Worm (Caenorhabditis elegans) whole organism, early embryonic: ENCODE data around the gene dhs-26.

Experiments used
- B0310.2 ChIP-seq: sonication (generic microtip); optimal IDR thresholded peaks from 2 replicates; lab custom pipeline; 2016; ENCODE audit warnings: mild to moderate bottlenecking, missing genetic modification characterization, missing compliant biosample characterization
- F13C5.2 ChIP-seq: sonication (generic microtip); optimal IDR thresholded peaks from 2 replicates; lab custom pipeline; 2017; ENCODE audit warnings: mild to moderate bottlenecking, missing genetic modification characterization, inconsistent platforms, missing compliant biosample characterization
- ama-1 ChIP-seq: fragments of 150-350 bp; optimal IDR thresholded peaks from 2 replicates; lab custom pipeline; 2014
- flt-1 ChIP-seq: fragments of 200-800 bp; sonication (Bioruptor generic); IDR thresholded peaks from 2 replicates; pipeline ENCODE4 v1.3.6; 2022; ENCODE audit warnings: missing genetic modification characterization, missing compliant biosample characterization
- pes-1 ChIP-seq: fragments of 200-800 bp; sonication (Bioruptor generic); IDR thresholded peaks from 2 replicates; pipeline ENCODE4 v1.3.6; 2022; ENCODE audit warnings: missing genetic modification reagents, missing genetic modification characterization, missing compliant biosample characterization
- sea-1 ChIP-seq: fragments of 200-800 bp; sonication (Bioruptor generic); conservative IDR thresholded peaks from 2 replicates; pipeline ENCODE4 v1.3.6; 2022; ENCODE audit warnings: missing genetic modification characterization, missing compliant biosample characterization
- tbx-11 ChIP-seq: fragments of 200-800 bp; sonication (Bioruptor generic); IDR thresholded peaks from 2 replicates; pipeline ENCODE4 v1.3.6; 2022; ENCODE audit warnings: missing genetic modification characterization, missing compliant biosample characterization

- TF ChIP-seq F13C5.2 (tag; lab: Kevin White, UChicago) (no peak), flt-1 (GFP tag; lab: Robert Waterston, UW) (no peak), tbx-11 (no peak), pes-1 (GFP tag; lab: Robert Waterston, UW) (no peak), ama-1 (lab: Kevin White, UChicago) (no peak), sea-1 (GFP tag; lab: Robert Waterston, UW) (no peak), B0310.2 (tag; lab: Kevin White, UChicago) (no peak)
Observed at ce11 chrX:3350306-3350705, 12.0 kb downstream of the dhs-26 start, which contains the start of gene nspg-4.
